Worm (Caenorhabditis elegans): ENCODE data around the gene fbxb-30.
"Not testable (repeated sequence)": the region's sequence is repeated elsewhere in the genome, so short reads cannot be mapped to it uniquely, and the experiment has no call there.

fbxb-30 gene

DNA sequence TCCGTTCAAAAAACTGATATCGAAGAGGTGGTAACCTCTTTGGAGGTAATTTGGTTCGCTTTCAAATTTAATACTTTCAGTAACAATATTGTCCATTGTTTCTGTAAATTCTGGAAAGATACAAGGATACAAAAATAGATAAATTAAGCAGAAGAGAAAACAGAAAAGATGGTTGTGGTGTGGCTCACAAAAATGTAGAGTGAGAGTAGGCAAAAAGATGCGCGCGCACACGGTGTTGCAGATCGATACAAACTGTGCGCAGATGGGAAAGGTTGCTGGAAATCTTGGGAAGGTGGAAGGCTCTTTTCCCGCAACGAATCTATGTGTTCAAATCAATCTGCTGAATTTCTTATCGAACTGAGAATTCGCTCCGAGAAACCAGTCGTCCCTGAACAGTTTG, 23.4 kb upstream of the fbxb-30 start, which contains the start of gene btb-11:
Gene btb-11 (minus strand): TSS at position 101 of the 400 bp plus-strand sequence.
- TF ChIP-seq unc-42, pros-1, dve-1 (tag; optimal IDR thresholded peaks at IDR 0.05): not testable (repeated sequence)

DNA sequence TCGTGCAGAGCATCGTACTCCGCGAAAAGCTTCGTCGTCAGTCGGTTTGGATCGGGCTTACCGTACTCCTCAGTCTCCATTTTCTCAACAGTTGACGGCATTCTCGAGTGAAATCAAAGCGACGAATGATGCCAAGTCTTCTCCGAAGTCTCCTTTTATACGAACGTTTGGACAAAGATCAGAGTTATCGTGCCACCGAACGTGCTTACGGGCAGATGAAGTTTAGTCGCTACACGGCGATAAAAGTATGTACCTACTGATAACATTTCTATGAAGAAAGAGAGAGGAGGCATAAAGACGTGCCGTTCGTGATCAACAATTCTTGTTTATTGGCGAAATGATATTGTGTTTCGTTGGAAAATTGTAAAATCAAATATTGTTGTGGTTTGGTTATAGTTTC, 5.1 kb upstream of the fbxb-30 start, which contains the start of gene F45D11.14:
Gene F45D11.14 (minus strand): TSS at position 101 of the 400 bp plus-strand sequence.
- TF ChIP-seq pros-1 (tag; optimal IDR thresholded peaks at IDR 0.05); K09A11.1 (tag; optimal IDR thresholded peaks at IDR 0.05; ENCODE audit: insufficient read depth); hlh-13 (GFP tag; optimal IDR thresholded peaks at IDR 0.05): not testable (repeated sequence)

DNA sequence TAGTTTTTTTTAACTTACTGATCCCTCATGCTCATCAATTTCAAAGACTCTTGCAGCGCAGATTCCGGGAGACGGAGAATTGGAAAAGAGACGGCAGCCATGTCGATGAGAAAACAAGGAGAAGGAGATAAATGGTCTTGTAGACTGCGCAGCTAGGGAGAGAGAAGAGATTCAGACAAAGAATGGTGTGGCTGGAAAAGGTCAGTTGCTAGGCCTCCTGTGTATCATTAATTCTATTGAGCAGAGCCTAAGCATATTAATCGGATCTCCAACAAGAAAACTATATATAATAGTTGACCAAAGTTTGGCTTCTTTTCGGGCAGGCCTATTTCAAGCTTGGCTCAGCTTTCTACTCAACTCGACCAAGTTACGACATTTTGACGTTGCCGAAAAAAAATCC, 1.8 kb downstream of the fbxb-30 start, which contains the start of gene fbxb-29:
Gene fbxb-29 (minus strand): TSS at position 101 of the 400 bp plus-strand sequence.
- no peak for TF ChIP-seq ceh-14 (tag; optimal IDR thresholded peaks at IDR 0.05)
- TF ChIP-seq pax-1 (tag; optimal IDR thresholded peaks at IDR 0.05) = no peak
- TF ChIP-seq ceh-19 (GFP tag; optimal IDR thresholded peaks at IDR 0.05) = no peak
- no peak for TF ChIP-seq C08G9.2 (tag; optimal IDR thresholded peaks at IDR 0.05)
- no peak for TF ChIP-seq ztf-16 (tag; optimal IDR thresholded peaks at IDR 0.05)
- TF ChIP-seq hlh-30 (tag; optimal IDR thresholded peaks at IDR 0.05; ENCODE audit: insufficient read depth) = no peak
- TF ChIP-seq dmd-4 (tag; optimal IDR thresholded peaks at IDR 0.05; ENCODE audit: borderline replicate concordance) = no peak
- TF ChIP-seq ref-2 (tag; optimal IDR thresholded peaks at IDR 0.05) = no peak
- no peak for TF ChIP-seq ceh-34 (tag; optimal IDR thresholded peaks at IDR 0.05)

DNA sequence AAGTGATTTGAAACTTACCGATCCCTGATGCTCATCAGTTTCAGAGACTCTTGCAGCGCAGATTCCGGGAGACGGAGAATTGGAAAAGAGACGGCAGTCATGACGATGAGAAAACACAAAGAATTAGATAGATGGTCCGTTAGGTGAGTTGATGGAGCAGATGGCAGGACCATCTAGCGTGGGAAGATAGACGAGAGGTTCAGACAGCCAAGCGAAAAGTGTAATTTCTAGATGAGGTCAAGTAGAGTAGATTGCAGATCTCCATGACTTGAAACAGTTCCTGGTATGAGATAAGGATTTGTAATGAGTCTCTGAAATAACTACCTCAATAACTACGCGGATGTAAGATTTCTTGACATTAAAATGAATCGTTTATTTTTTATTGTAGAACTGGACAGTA, 5.1 kb downstream of the fbxb-30 start, which contains the start of gene F45D11.11:
Gene F45D11.11 (minus strand): TSS at position 101 of the 400 bp plus-strand sequence.
- TF ChIP-seq hlh-8 (tag; optimal IDR thresholded peaks at IDR 0.05); pha-2 (tag; optimal IDR thresholded peaks at IDR 0.05); K09A11.1 (tag; optimal IDR thresholded peaks at IDR 0.05; ENCODE audit: insufficient read depth): not testable (repeated sequence)

DNA sequence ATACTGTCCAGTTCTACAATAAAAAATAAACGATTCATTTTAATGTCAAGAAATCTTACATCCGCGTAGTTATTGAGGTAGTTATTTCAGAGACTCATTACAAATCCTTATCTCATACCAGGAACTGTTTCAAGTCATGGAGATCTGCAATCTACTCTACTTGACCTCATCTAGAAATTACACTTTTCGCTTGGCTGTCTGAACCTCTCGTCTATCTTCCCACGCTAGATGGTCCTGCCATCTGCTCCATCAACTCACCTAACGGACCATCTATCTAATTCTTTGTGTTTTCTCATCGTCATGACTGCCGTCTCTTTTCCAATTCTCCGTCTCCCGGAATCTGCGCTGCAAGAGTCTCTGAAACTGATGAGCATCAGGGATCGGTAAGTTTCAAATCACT, 7.0 kb downstream of the fbxb-30 start, which contains the start of gene F45D11.7:
Gene F45D11.7 (plus strand): TSS at position 301 of the 400 bp plus-strand sequence.
- TF ChIP-seq K02D7.2, ceh-34, sdc-2 (tag; optimal IDR thresholded peaks at IDR 0.05): not testable (repeated sequence)

DNA sequence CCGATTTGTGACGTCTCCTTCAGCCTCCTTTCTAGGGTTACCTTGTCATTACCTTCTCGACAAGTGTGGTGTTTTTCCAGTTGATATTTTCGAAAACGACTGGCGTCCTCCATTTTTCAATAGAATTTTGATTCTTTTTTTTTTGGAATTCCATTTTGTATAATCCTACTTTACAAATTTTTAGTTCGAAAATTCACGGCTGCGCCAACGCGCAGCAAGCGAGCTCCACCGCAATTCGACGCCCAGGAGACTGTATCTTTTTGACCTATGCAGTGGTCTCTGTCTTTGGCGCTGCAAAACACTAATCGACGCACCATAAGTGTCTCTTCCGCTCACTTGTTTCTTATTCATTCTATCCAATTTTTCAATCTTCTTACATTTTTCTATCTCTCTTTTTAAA, 10.0 kb downstream of the fbxb-30 start, which contains the start of gene fbxc-42:
Gene fbxc-42 (plus strand): TSS at position 301 of the 400 bp plus-strand sequence.
- TF ChIP-seq ceh-31 (tag; optimal IDR thresholded peaks at IDR 0.05) (no peak), ceh-45 (GFP tag; IDR thresholded peaks at IDR 0.05) (no peak), hlh-6 (tag; optimal IDR thresholded peaks at IDR 0.05) (no peak), ztf-16 (tag; optimal IDR thresholded peaks at IDR 0.05) (no peak), sdc-2 (tag; optimal IDR thresholded peaks at IDR 0.05) (no peak), pha-4 (tag; optimal IDR thresholded peaks at IDR 0.05) (no peak), madf-2 (tag; optimal IDR thresholded peaks at IDR 0.05) (no peak)

DNA sequence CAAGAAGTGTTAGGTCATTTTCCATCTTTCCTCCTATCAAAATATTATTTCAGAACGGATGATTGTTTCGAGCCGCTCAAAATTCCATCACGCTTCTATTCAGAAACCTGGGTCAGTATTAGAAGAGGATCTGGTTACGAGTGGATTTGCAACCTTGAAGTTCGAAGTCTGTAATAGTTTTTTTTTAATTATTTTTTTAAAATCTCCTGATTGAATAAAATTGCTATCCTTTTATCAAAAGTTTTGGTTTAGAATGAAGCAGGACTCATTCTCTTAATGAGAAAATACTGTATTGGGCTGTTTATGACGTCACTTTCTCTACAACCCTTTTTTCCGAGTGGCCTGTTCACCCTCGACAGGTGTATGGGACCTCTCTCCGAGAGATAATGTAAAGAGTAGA, 12.8 kb downstream of the fbxb-30 start, which contains the start of gene fbxc-39:
Gene fbxc-39 (plus strand): TSS at position 301 of the 400 bp plus-strand sequence.
- TF ChIP-seq ceh-14 (tag; optimal IDR thresholded peaks at IDR 0.05) (no peak), madf-2 (tag; optimal IDR thresholded peaks at IDR 0.05) (no peak), tbx-7 (tag; optimal IDR thresholded peaks at IDR 0.05) (no peak), hlh-6 (tag; optimal IDR thresholded peaks at IDR 0.05) (no peak), sox-4 (tag; optimal IDR thresholded peaks at IDR 0.05) (no peak), T23F11.4 (GFP tag; optimal IDR thresholded peaks at IDR 0.05) (no peak), rnt-1 (tag; optimal IDR thresholded peaks at IDR 0.05) (no peak), Y22D7AL.16 (tag; optimal IDR thresholded peaks at IDR 0.05) (no peak), ceh-24 (tag; optimal IDR thresholded peaks at IDR 0.05) (no peak), pqm-1 (tag; optimal IDR thresholded peaks at IDR 0.05) (no peak), ceh-18 (tag; optimal IDR thresholded peaks at IDR 0.05) (no peak)
